Fruit fly (Drosophila melanogaster) whole organism, embryonic: Measurements from ENCODE around the gene ft.
A peak's percentile ranks its signal among the peaks of the same experiment; 100 is the strongest.

Experiments used
- ATbp ChIP-seq: fragments of 200-800 bp; sonication (Bioruptor generic); optimal IDR thresholded peaks from 2 replicates; lab custom pipeline; 2017; ENCODE audit warnings: missing biosample characterization, mild to moderate bottlenecking, missing genetic modification characterization, missing genetic modification reagents
- Ada2b ChIP-seq: fragments of 200-800 bp; sonication (Bioruptor generic); IDR thresholded peaks from 2 replicates; pipeline ENCODE4 v1.3.6; 2022; ENCODE audit warnings: missing biosample characterization, missing genetic modification characterization
- CG10147 ChIP-seq: fragments of 200-800 bp; sonication (Bioruptor generic); optimal IDR thresholded peaks from 2 replicates; lab custom pipeline; 2019; ENCODE audit warnings: missing biosample characterization, mild to moderate bottlenecking, missing genetic modification characterization, moderate library complexity
- CG10979 ChIP-seq: fragments of 200-800 bp; sonication (Bioruptor generic); optimal IDR thresholded peaks from 2 replicates; lab custom pipeline; 2018; ENCODE audit warnings: missing biosample characterization, mild to moderate bottlenecking, missing genetic modification characterization, moderate library complexity
- CG12769 ChIP-seq: fragments of 200-800 bp; sonication (Bioruptor generic); optimal IDR thresholded peaks from 2 replicates; lab custom pipeline; 2019; ENCODE audit warnings: missing biosample characterization, mild to moderate bottlenecking, missing genetic modification characterization, moderate library complexity
- CG13424 ChIP-seq: fragments of 200-800 bp; sonication (Bioruptor generic); optimal IDR thresholded peaks from 2 replicates; lab custom pipeline; 2019; ENCODE audit warnings: missing biosample characterization, mild to moderate bottlenecking, missing genetic modification characterization, moderate library complexity
- CG13775 ChIP-seq: fragments of 200-800 bp; sonication (Bioruptor generic); optimal IDR thresholded peaks from 3 replicates; lab custom pipeline; 2017; ENCODE audit warnings: missing biosample characterization, mild to moderate bottlenecking, missing genetic modification characterization
- CG17359 ChIP-seq: fragments of 200-800 bp; sonication (Bioruptor generic); optimal IDR thresholded peaks from 3 replicates; lab custom pipeline; 2018; ENCODE audit warnings: missing biosample characterization, mild to moderate bottlenecking, missing genetic modification characterization, moderate library complexity
- CG33557 ChIP-seq: fragments of 200-800 bp; sonication (Bioruptor generic); optimal IDR thresholded peaks from 2 replicates; lab custom pipeline; 2019; ENCODE audit warnings: missing biosample characterization, mild to moderate bottlenecking, missing genetic modification characterization, moderate library complexity
- CG3407 ChIP-seq: fragments of 200-800 bp; sonication (Bioruptor generic); optimal IDR thresholded peaks from 2 replicates; lab custom pipeline; 2018; ENCODE audit warnings: missing biosample characterization, mild to moderate bottlenecking, missing genetic modification characterization
- CG34376 ChIP-seq: fragments of 200-800 bp; sonication (Bioruptor generic); optimal IDR thresholded peaks from 2 replicates; lab custom pipeline; 2018; ENCODE audit warnings: missing biosample characterization, mild to moderate bottlenecking, missing genetic modification characterization
- CG34422 ChIP-seq: fragments of 200-800 bp; sonication (Bioruptor generic); IDR thresholded peaks from 3 replicates; pipeline ENCODE4 v1.3.6; 2022; ENCODE audit warnings: missing biosample characterization, missing genetic modification characterization
- CG3726 ChIP-seq: fragments of 200-800 bp; sonication (Bioruptor generic); IDR thresholded peaks from 3 replicates; pipeline ENCODE4, ENCODE4 v1.3.6; 2022; ENCODE audit warnings: missing biosample characterization, missing genetic modification characterization
- CG6272 ChIP-seq: fragments of 200-800 bp; sonication (Bioruptor generic); IDR thresholded peaks from 2 replicates; pipeline ENCODE4 v1.3.6; 2022; ENCODE audit warnings: missing biosample characterization, missing genetic modification characterization
- CG6683 ChIP-seq: fragments of 200-800 bp; sonication (Bioruptor generic); optimal IDR thresholded peaks from 2 replicates; lab custom pipeline; 2017; ENCODE audit warnings: missing biosample characterization, mild to moderate bottlenecking, missing genetic modification characterization, missing genetic modification reagents
- CG7987 ChIP-seq: fragments of 200-800 bp; sonication (Bioruptor generic); optimal IDR thresholded peaks from 2 replicates; lab custom pipeline; 2018; ENCODE audit warnings: missing biosample characterization, mild to moderate bottlenecking, missing genetic modification characterization, moderate library complexity
- CG8281 ChIP-seq: fragments of 200-800 bp; sonication (Bioruptor generic); optimal IDR thresholded peaks from 2 replicates; lab custom pipeline; 2018; ENCODE audit warnings: missing biosample characterization, mild to moderate bottlenecking, missing genetic modification characterization, moderate library complexity
- CG8944 ChIP-seq: fragments of 200-800 bp; sonication (Bioruptor generic); optimal IDR thresholded peaks from 3 replicates; lab custom pipeline; 2016; ENCODE audit warnings: missing biosample characterization, missing genetic modification characterization
- CG9437 ChIP-seq: fragments of 200-800 bp; sonication (Bioruptor generic); optimal IDR thresholded peaks from 2 replicates; lab custom pipeline; 2018; ENCODE audit warnings: missing biosample characterization, mild to moderate bottlenecking, missing genetic modification characterization
- CG9797 ChIP-seq: fragments of 200-800 bp; sonication (Bioruptor generic); optimal IDR thresholded peaks from 3 replicates; lab custom pipeline; 2018; ENCODE audit warnings: missing biosample characterization, mild to moderate bottlenecking, missing genetic modification characterization
- CG9876 ChIP-seq: fragments of 200-800 bp; sonication (Bioruptor generic); optimal IDR thresholded peaks from 2 replicates; lab custom pipeline; 2016; ENCODE audit warnings: missing biosample characterization, missing genetic modification characterization
- CHES-1-like ChIP-seq: fragments of 200-800 bp; sonication (Bioruptor generic); optimal IDR thresholded peaks from 2 replicates; lab custom pipeline; 2016; ENCODE audit warnings: missing biosample characterization, missing genetic modification characterization
- Doc2 ChIP-seq: fragments of 200-800 bp; sonication (Bioruptor generic); IDR thresholded peaks from 2 replicates; pipeline ENCODE4 v1.3.6; 2022; ENCODE audit warnings: missing biosample characterization, missing genetic modification characterization
- Hr39 ChIP-seq: fragments of >200 bp; optimal IDR thresholded peaks from 2 replicates; lab custom pipeline; 2017
- Oli ChIP-seq: fragments of 200-800 bp; sonication (Bioruptor generic); optimal IDR thresholded peaks from 2 replicates; lab custom pipeline; 2018; ENCODE audit warnings: missing biosample characterization, mild to moderate bottlenecking, missing genetic modification characterization, moderate library complexity
- Sox102F ChIP-seq: fragments of 200-800 bp; sonication (Bioruptor generic); optimal IDR thresholded peaks from 2 replicates; lab custom pipeline; 2018; ENCODE audit warnings: missing biosample characterization, mild to moderate bottlenecking, missing genetic modification characterization, moderate library complexity
- al ChIP-seq: fragments of 200-800 bp; sonication (Bioruptor generic); IDR thresholded peaks from 2 replicates; pipeline ENCODE4 v1.3.6; 2022; ENCODE audit warnings: missing biosample characterization, missing genetic modification characterization
- ci ChIP-seq: fragments of 200-800 bp; sonication (Bioruptor generic); IDR thresholded peaks from 3 replicates; pipeline ENCODE4 v1.3.6; 2022; ENCODE audit warnings: missing biosample characterization, missing genetic modification characterization
- crp ChIP-seq, 2 experiments: fragments of 200-800 bp; sonication (Bioruptor generic); optimal IDR thresholded peaks; 2 replicates in 1 of 2; 3 replicates in 1 of 2; lab custom pipeline; 2017; ENCODE audit warnings: missing biosample characterization in 2 of 2, missing genetic modification characterization in 2 of 2, mild to moderate bottlenecking in 1 of 2, moderate library complexity in 1 of 2
- dysf ChIP-seq: fragments of 200-800 bp; sonication (Bioruptor generic); IDR thresholded peaks from 3 replicates; pipeline ENCODE4 v1.3.6; 2022; ENCODE audit warnings: missing biosample characterization, missing genetic modification characterization
- gcm2 ChIP-seq: fragments of 200-800 bp; sonication (Bioruptor generic); optimal IDR thresholded peaks from 2 replicates; lab custom pipeline; 2016; ENCODE audit warnings: missing biosample characterization, missing genetic modification characterization
- gem ChIP-seq: fragments of 200-800 bp; sonication (Bioruptor generic); optimal IDR thresholded peaks from 2 replicates; lab custom pipeline; 2019; ENCODE audit warnings: missing biosample characterization, mild to moderate bottlenecking, missing genetic modification characterization, moderate library complexity
- grau ChIP-seq: fragments of 200-800 bp; optimal IDR thresholded peaks from 3 replicates; lab custom pipeline; 2019; ENCODE audit warnings: missing biosample characterization, mild to moderate bottlenecking, missing genetic modification characterization, moderate library complexity
- grn ChIP-seq: fragments of 200-800 bp; sonication (Bioruptor generic); optimal IDR thresholded peaks from 3 replicates; lab custom pipeline; 2017; ENCODE audit warnings: missing biosample characterization, missing genetic modification characterization
- hbn ChIP-seq: fragments of 200-800 bp; sonication (Bioruptor generic); IDR thresholded peaks from 2 replicates; pipeline ENCODE4 v1.3.6; 2022; ENCODE audit warnings: missing biosample characterization, missing genetic modification characterization; ENCODE audit not compliant: partially characterized antibody
- insv ChIP-seq, 2 experiments: fragments of 200-800 bp; sonication (Bioruptor generic); optimal IDR thresholded peaks; 3 replicates each; lab custom pipeline; 2016 to 2018; ENCODE audit warnings: missing biosample characterization in 2 of 2, missing genetic modification characterization in 2 of 2
- jigr1 ChIP-seq: fragments of 200-800 bp; sonication (Bioruptor generic); IDR thresholded peaks from 3 replicates; pipeline ENCODE4 v1.3.6; 2022; ENCODE audit warnings: missing biosample characterization, missing genetic modification characterization
- kah ChIP-seq: fragments of 200-800 bp; sonication (Bioruptor generic); optimal IDR thresholded peaks from 2 replicates; lab custom pipeline; 2018; ENCODE audit warnings: missing biosample characterization, mild to moderate bottlenecking, missing genetic modification characterization
- ken ChIP-seq: fragments of 200-800 bp; sonication (Bioruptor generic); IDR thresholded peaks from 3 replicates; pipeline ENCODE4 v1.3.6; 2022; ENCODE audit warnings: missing biosample characterization, missing genetic modification characterization
- luna ChIP-seq: fragments of 200-800 bp; sonication (Bioruptor generic); optimal IDR thresholded peaks from 2 replicates; lab custom pipeline; 2016; ENCODE audit warnings: missing biosample characterization, missing genetic modification characterization
- maf-S ChIP-seq: fragments of 200-800 bp; sonication (Bioruptor generic); optimal IDR thresholded peaks from 2 replicates; lab custom pipeline; 2016; ENCODE audit warnings: missing biosample characterization, missing genetic modification characterization
- nerfin-2 ChIP-seq: fragments of 200-800 bp; sonication (Bioruptor generic); IDR thresholded peaks from 2 replicates; pipeline ENCODE4 v1.3.6; 2022; ENCODE audit warnings: missing biosample characterization, missing genetic modification characterization; ENCODE audit not compliant: partially characterized antibody
- pan ChIP-seq, 4 experiments: fragments of >200 bp in 3 of 4; fragments of 200-800 bp in 1 of 4; sonication (Bioruptor generic) in 1 of 4; optimal IDR thresholded peaks in 3 of 4; IDR thresholded peaks in 1 of 4; 2 replicates each; pipeline versions ENCODE4 v1.3.6 to Lab custom; 2017 to 2022; ENCODE audit warnings: missing biosample characterization in 2 of 4, missing genetic modification characterization in 2 of 4, mixed read lengths in 1 of 4
- pb ChIP-seq: fragments of 200-800 bp; sonication (Bioruptor generic); optimal IDR thresholded peaks from 3 replicates; lab custom pipeline; 2016; ENCODE audit warnings: missing biosample characterization, missing genetic modification characterization
- so ChIP-seq: fragments of 200-800 bp; sonication (Bioruptor generic); IDR thresholded peaks from 3 replicates; pipeline ENCODE4 v1.3.6; 2022; ENCODE audit warnings: missing biosample characterization, missing genetic modification characterization
- tna ChIP-seq: fragments of 200-800 bp; sonication (Bioruptor generic); IDR thresholded peaks from 2 replicates; pipeline ENCODE4 v1.3.6; 2022; ENCODE audit warnings: missing biosample characterization, missing genetic modification characterization; ENCODE audit not compliant: partially characterized antibody
- unpg ChIP-seq: fragments of 200-800 bp; sonication (Bioruptor generic); optimal IDR thresholded peaks from 3 replicates; lab custom pipeline; 2018; ENCODE audit warnings: missing biosample characterization, mild to moderate bottlenecking, missing genetic modification characterization, moderate library complexity
- usp ChIP-seq: fragments of >200 bp; optimal IDR thresholded peaks from 2 replicates; lab custom pipeline; 2017; ENCODE audit warnings: missing biosample characterization, missing genetic modification characterization
- vnd ChIP-seq: fragments of 200-800 bp; sonication (Bioruptor generic); IDR thresholded peaks from 3 replicates; pipeline ENCODE4 v1.3.6; 2022; ENCODE audit warnings: missing biosample characterization, missing genetic modification characterization; ENCODE audit not compliant: partially characterized antibody

Gene ft

DNA sequence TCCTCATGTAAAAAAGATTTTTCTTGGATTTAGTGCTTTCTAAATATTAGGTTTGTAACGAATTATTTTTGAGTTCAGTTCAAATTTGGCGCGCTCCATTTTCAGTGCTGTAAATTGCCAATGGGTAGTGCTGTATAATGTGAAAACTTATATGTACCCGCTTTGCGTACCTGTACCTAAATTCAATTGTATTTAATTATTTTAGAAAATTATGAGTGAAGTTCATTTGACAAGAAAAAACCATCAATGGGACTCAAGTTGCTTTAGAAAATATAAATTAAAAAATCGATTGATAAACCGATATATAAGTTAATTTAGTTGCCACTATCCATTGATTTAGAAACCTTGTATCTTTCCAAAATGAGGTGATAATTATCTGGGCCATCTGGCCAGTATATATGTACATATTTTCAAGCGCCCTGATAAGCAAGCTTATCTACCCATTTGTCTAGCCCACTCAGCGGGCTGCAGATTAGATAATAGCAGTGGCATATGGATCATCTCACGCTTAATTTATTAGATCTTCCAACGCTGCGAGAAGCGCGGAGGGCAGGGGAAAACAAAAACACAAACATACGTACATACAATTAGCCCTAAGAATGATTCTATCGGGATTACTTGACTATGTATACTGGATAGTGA is 2.7 kb upstream of the ft start (continued):
- TF ChIP-seq luna (GFP tag; lab: Kevin White, UChicago) (peak; percentile 18), tna (GFP tag; lab: Robert Waterston, UW) (no peak), Hr39 (lab: Kevin White, UChicago) (no peak), CG10147 (GFP tag; lab: Kevin White, UChicago) (no peak), so (GFP tag; lab: Robert Waterston, UW) (peak; percentile 31; the same call in 1 of the 3 replicates), CG3407 (GFP tag; lab: Kevin White, UChicago) (peak; percentile 13), CG6683 (no peak), CG9876 (GFP tag; lab: Kevin White, UChicago) (no peak), dysf (GFP tag; lab: Robert Waterston, UW) (no peak; the same call in 2 of the 3 replicates), grn (GFP tag; lab: Kevin White, UChicago) (peak; percentile 44), al (no peak), hbn (GFP tag; lab: Robert Waterston, UW) (no peak), usp (no peak), CG6272 (GFP tag; lab: Robert Waterston, UW) (no peak), CG13775 (no peak), crp (GFP tag; optimal IDR thresholded peaks at IDR 0.05; lab: Kevin White, UChicago) (no peak), nerfin-2 (GFP tag; lab: Robert Waterston, UW) (no peak), CG9797 (GFP tag; lab: Kevin White, UChicago) (no peak), CG9437 (peak; percentile 1), insv (GFP tag; optimal IDR thresholded peaks at IDR 0.05; lab: Kevin White, UChicago) (peak in 1 of 2 experiments; percentile 20), CG7987 (GFP tag; lab: Kevin White, UChicago) (no peak), Doc2 (GFP tag; lab: Robert Waterston, UW) (no peak), pb (GFP tag; lab: Kevin White, UChicago) (no peak), jigr1 (no peak), gcm2 (GFP tag; lab: Kevin White, UChicago) (no peak), CG34422 (0 out of 3 replicates have a peak, but pooled peaks have one; percentile 14), CG3726 (GFP tag; lab: Robert Waterston, UW) (no peak), kah (GFP tag; lab: Kevin White, UChicago) (no peak), CG33557 (GFP tag; lab: Kevin White, UChicago) (no peak), maf-S (GFP tag; lab: Kevin White, UChicago) (no peak), CG8944 (GFP tag; lab: Kevin White, UChicago) (no peak), Oli (tag; lab: Kevin White, UChicago) (no peak), Ada2b (GFP tag; lab: Robert Waterston, UW) (no peak), ci (peak; percentile 30; the same call in 1 of the 3 replicates), Sox102F (GFP tag; lab: Kevin White, UChicago) (no peak), grau (tag; lab: Kevin White, UChicago) (peak; percentile 4), CG17359 (tag; lab: Kevin White, UChicago) (peak; percentile 37), CG13424 (tag; lab: Kevin White, UChicago) (no peak), unpg (GFP tag; lab: Kevin White, UChicago) (peak; percentile 1), CG8281 (tag; lab: Kevin White, UChicago) (no peak), pan (optimal IDR thresholded peaks at IDR 0.05; lab: Kevin White, UChicago) (no peak), pan (GFP tag; optimal IDR thresholded peaks at IDR 0.05 in 1 of 2, IDR thresholded peaks at IDR 0.05 in 1 of 2) (no peak), CHES-1-like (GFP tag; lab: Kevin White, UChicago) (no peak), ken (GFP tag; lab: Robert Waterston, UW) (no peak), vnd (GFP tag; lab: Robert Waterston, UW) (peak; percentile 50; the same call in 1 of the 3 replicates), ATbp (GFP tag; lab: Kevin White, UChicago) (peak; percentile 29), CG34376 (GFP tag; lab: Kevin White, UChicago) (peak; percentile 77), gem (tag; lab: Kevin White, UChicago) (peak; percentile 37), CG12769 (tag; lab: Kevin White, UChicago) (no peak), CG10979 (tag; lab: Kevin White, UChicago) (no peak)
